Fruit fly (Drosophila melanogaster): ENCODE measurements around the gene CG33290.

- no peak for TF ChIP-seq Crg-1 (GFP tag; optimal IDR thresholded peaks at IDR 0.05)
- no peak for TF ChIP-seq CG7045 (GFP tag; optimal IDR thresholded peaks at IDR 0.05)
- no peak for TF ChIP-seq CG33017 (tag; optimal IDR thresholded peaks at IDR 0.05)
- TF ChIP-seq bab1 (GFP tag; optimal IDR thresholded peaks at IDR 0.05): no peak
- TF ChIP-seq cnc (optimal IDR thresholded peaks at IDR 0.05): no peak
- TF ChIP-seq CG12768 (GFP tag; optimal IDR thresholded peaks at IDR 0.05): no peak
- TF ChIP-seq Hr96 (GFP tag; optimal IDR thresholded peaks at IDR 0.05): no peak
- TF ChIP-seq kay (GFP tag; ENCODE audit: borderline replicate concordance): no peak
- TF ChIP-seq CG5204 (GFP tag; optimal IDR thresholded peaks at IDR 0.05): no peak
- no peak for TF ChIP-seq toe (GFP tag; optimal IDR thresholded peaks at IDR 0.05)
- TF ChIP-seq Clk (GFP tag; optimal IDR thresholded peaks at IDR 0.05): no peak
- TF ChIP-seq Mnt (GFP tag; optimal IDR thresholded peaks at IDR 0.05): no peak
- TF ChIP-seq tj (GFP tag; optimal IDR thresholded peaks at IDR 0.05): no peak
- TF ChIP-seq CG14711 (tag; optimal IDR thresholded peaks at IDR 0.05): no peak
Measured at dm6 chr3L:21518345-21518744, 23.8 kb upstream of the CG33290 start.

Data from whole organism, adult.